Worm (Caenorhabditis elegans) whole organism, L4/young adult: ENCODE results near the gene trd-1.

Experiments
- W03F9.2 ChIP-seq: fragments of 150-350 bp; optimal IDR thresholded peaks from 2 replicates; lab custom pipeline; 2014; ENCODE audit warnings: missing biosample characterization, missing genetic modification characterization
- dao-5 ChIP-seq: sonication (generic microtip); optimal IDR thresholded peaks from 2 replicates; lab custom pipeline; 2016; ENCODE audit warnings: missing genotype, missing genetic modification characterization, moderate library complexity, missing compliant biosample characterization
- him-1 ChIP-seq: sonication (generic microtip); optimal IDR thresholded peaks from 2 replicates; lab custom pipeline; 2016; ENCODE audit warnings: missing genotype, missing genetic modification reagents, missing genetic modification characterization, missing compliant biosample characterization

trd-1 gene

DNA sequence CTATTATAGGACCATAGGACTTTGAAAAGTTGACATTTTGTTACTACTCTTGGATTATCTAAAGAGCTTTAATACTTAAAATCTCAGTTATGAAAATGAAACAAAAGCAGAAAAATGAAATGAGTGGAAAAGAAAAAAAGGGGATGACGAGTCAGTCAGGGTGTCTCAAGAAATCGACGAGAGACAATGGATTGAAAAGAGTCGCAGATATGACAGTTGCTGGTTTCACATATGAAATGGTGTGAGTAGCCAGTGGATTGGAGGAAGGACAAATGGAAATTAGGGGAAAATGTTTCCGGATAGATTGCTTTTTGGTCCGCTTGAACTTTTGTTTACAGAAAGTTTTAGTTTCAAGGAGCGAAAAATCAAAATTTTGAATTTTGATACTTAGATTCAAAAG, 11.2 kb downstream of the trd-1 start:
- no peak for TF ChIP-seq W03F9.2

DNA sequence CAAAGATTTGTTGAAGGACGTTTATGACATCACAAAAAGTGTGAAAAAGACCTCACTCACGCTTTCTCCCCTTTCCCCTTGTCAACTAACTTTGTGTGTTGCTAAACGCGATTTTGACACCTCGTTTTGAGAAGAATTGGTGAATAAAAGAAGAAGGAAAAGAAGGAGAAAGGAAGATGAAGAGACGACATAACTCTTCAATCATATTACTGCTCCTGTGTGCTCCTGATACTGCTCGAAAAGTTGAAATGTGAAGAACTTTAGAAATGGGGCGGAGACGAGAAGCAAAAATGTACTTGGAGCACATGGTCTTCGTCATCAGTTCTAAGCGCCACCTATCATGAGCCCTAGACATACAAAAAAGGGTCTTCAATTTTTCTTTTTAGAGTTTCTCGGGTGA, 13.0 kb downstream of the trd-1 start:
- no peak for TF ChIP-seq W03F9.2
- no peak for TF ChIP-seq dao-5 (tag; lab: Kevin White, UChicago)
- TF ChIP-seq him-1 (tag; lab: Kevin White, UChicago), result no peak
